Worm (Caenorhabditis elegans) whole organism, L3 larva: ENCODE data around the gene mtx-2.

Experiments used
- R02D3.7 ChIP-seq: fragments of 150-350 bp; optimal IDR thresholded peaks from 2 replicates; lab custom pipeline; 2014; ENCODE audit warnings: missing biosample characterization, missing genetic modification characterization
- ZK546.5 ChIP-seq: sonication (generic microtip); optimal IDR thresholded peaks from 2 replicates; lab custom pipeline; 2017; ENCODE audit warnings: missing biosample characterization, missing genetic modification characterization
- aly-2 ChIP-seq: fragments of 150-350 bp; optimal IDR thresholded peaks from 2 replicates; lab custom pipeline; 2014; ENCODE audit warnings: missing biosample characterization, missing genetic modification characterization
- ama-1 ChIP-seq: fragments of 150-350 bp; optimal IDR thresholded peaks from 2 replicates; lab custom pipeline; 2018
- ceh-82 ChIP-seq: fragments of 150-350 bp; optimal IDR thresholded peaks from 2 replicates; lab custom pipeline; 2014; ENCODE audit warnings: missing biosample characterization, missing genetic modification characterization
- daf-12 ChIP-seq: fragments of 150-350 bp; optimal IDR thresholded peaks from 2 replicates; lab custom pipeline; 2014; ENCODE audit warnings: missing biosample characterization, missing genetic modification reagents, missing genetic modification characterization
- egl-5 ChIP-seq: fragments of 150-350 bp; optimal IDR thresholded peaks from 2 replicates; lab custom pipeline; 2017; ENCODE audit warnings: missing biosample characterization, missing genetic modification reagents, missing genetic modification characterization, inconsistent platforms
- elt-1 ChIP-seq: fragments of 150-350 bp; optimal IDR thresholded peaks from 2 replicates; lab custom pipeline; 2014; ENCODE audit warnings: missing biosample characterization, missing genetic modification characterization
- elt-2 ChIP-seq: sonication (generic microtip); optimal IDR thresholded peaks from 2 replicates; lab custom pipeline; 2016; ENCODE audit warnings: missing genetic modification reagents, mild to moderate bottlenecking, missing genetic modification characterization, missing compliant biosample characterization
- elt-3 ChIP-seq, 3 experiments: fragments of 150-350 bp in 1 of 3; sonication (generic microtip) in 2 of 3; optimal IDR thresholded peaks; 2 replicates in 2 of 3; 4 replicates in 1 of 3; lab custom pipeline; 2014 to 2017; ENCODE audit warnings: missing biosample characterization in 3 of 3, missing genetic modification characterization in 3 of 3
- eor-1 ChIP-seq, 2 experiments: fragments of 150-350 bp; optimal IDR thresholded peaks; 2 replicates each; lab custom pipeline; 2014 to 2018; ENCODE audit warnings: missing biosample characterization in 2 of 2, missing genetic modification characterization in 2 of 2
- fkh-10 ChIP-seq: sonication (generic microtip); optimal IDR thresholded peaks from 2 replicates; lab custom pipeline; 2017; ENCODE audit warnings: missing biosample characterization, missing genetic modification reagents, missing genetic modification characterization
- fkh-2 ChIP-seq: fragments of 150-350 bp; optimal IDR thresholded peaks from 2 replicates; lab custom pipeline; 2014; ENCODE audit warnings: missing biosample characterization, missing genetic modification reagents, missing genetic modification characterization
- fos-1 ChIP-seq: fragments of 150-350 bp; optimal IDR thresholded peaks from 2 replicates; lab custom pipeline; 2014; ENCODE audit warnings: missing biosample characterization, missing genetic modification characterization
- hmg-11 ChIP-seq: sonication (generic microtip); optimal IDR thresholded peaks from 2 replicates; lab custom pipeline; 2016; ENCODE audit warnings: missing genetic modification characterization, missing compliant biosample characterization
- jun-1 ChIP-seq: fragments of 150-350 bp; optimal IDR thresholded peaks from 2 replicates; lab custom pipeline; 2014; ENCODE audit warnings: missing biosample characterization, missing genetic modification reagents, missing genetic modification characterization
- lin-15B ChIP-seq: fragments of 150-350 bp; optimal IDR thresholded peaks from 2 replicates; lab custom pipeline; 2014; ENCODE audit warnings: missing biosample characterization, missing genetic modification characterization
- lin-39 ChIP-seq: fragments of 150-350 bp; optimal IDR thresholded peaks from 2 replicates; lab custom pipeline; 2018; ENCODE audit warnings: missing biosample characterization, missing genetic modification reagents, missing genetic modification characterization
- lsy-12 ChIP-seq: sonication (generic microtip); optimal IDR thresholded peaks from 2 replicates; lab custom pipeline; 2016; ENCODE audit warnings: mild to moderate bottlenecking, missing genetic modification characterization, missing compliant biosample characterization
- mdl-1 ChIP-seq: fragments of 150-350 bp; optimal IDR thresholded peaks from 2 replicates; lab custom pipeline; 2014; ENCODE audit warnings: missing biosample characterization, missing genetic modification characterization
- nfya-1 ChIP-seq: sonication (generic microtip); optimal IDR thresholded peaks from 2 replicates; lab custom pipeline; 2017; ENCODE audit warnings: missing genetic modification characterization, mild to moderate bottlenecking, missing compliant biosample characterization, antibody characterized with exemption, moderate library complexity; ENCODE audit not compliant: insufficient read depth
- nhr-12 ChIP-seq: fragments of 150-350 bp; optimal IDR thresholded peaks from 2 replicates; lab custom pipeline; 2014; ENCODE audit warnings: missing biosample characterization, missing genetic modification characterization
- nhr-23 ChIP-seq: fragments of 150-350 bp; optimal IDR thresholded peaks from 2 replicates; lab custom pipeline; 2014; ENCODE audit warnings: missing biosample characterization, missing genetic modification reagents, missing genetic modification characterization
- nhr-237 ChIP-seq: fragments of 150-350 bp; optimal IDR thresholded peaks from 2 replicates; lab custom pipeline; 2014; ENCODE audit warnings: missing biosample characterization, missing genetic modification characterization
- nhr-25 ChIP-seq: sonication (generic microtip); optimal IDR thresholded peaks from 2 replicates; lab custom pipeline; 2017; ENCODE audit warnings: missing biosample characterization, missing genetic modification characterization
- nhr-28 ChIP-seq: fragments of 150-350 bp; optimal IDR thresholded peaks from 2 replicates; lab custom pipeline; 2014; ENCODE audit warnings: missing biosample characterization, missing genetic modification characterization
- nhr-43 ChIP-seq: sonication (generic microtip); optimal IDR thresholded peaks from 2 replicates; lab custom pipeline; 2016; ENCODE audit warnings: mild to moderate bottlenecking, missing genetic modification characterization, missing compliant biosample characterization; ENCODE audit not compliant: poor library complexity, severe bottlenecking
- nhr-77 ChIP-seq: fragments of 150-350 bp; optimal IDR thresholded peaks from 2 replicates; lab custom pipeline; 2014; ENCODE audit warnings: missing biosample characterization, missing genetic modification characterization
- pha-4 ChIP-seq: fragments of 150-350 bp; optimal IDR thresholded peaks from 2 replicates; lab custom pipeline; 2014; ENCODE audit warnings: missing biosample characterization, missing genetic modification reagents, missing genetic modification characterization
- snpc-4 ChIP-seq: fragments of 150-350 bp; optimal IDR thresholded peaks from 2 replicates; lab custom pipeline; 2014; ENCODE audit warnings: missing biosample characterization, missing genetic modification characterization
- tbx-2 ChIP-seq: sonication (generic microtip); optimal IDR thresholded peaks from 2 replicates; lab custom pipeline; 2016; ENCODE audit warnings: mild to moderate bottlenecking, missing genetic modification characterization, missing compliant biosample characterization
- unc-62 ChIP-seq: fragments of 150-350 bp; sonication (generic microtip); optimal IDR thresholded peaks from 4 replicates; lab custom pipeline; 2014; ENCODE audit warnings: missing biosample characterization, missing genetic modification reagents, missing genetic modification characterization
- zag-1 ChIP-seq: fragments of 150-350 bp; optimal IDR thresholded peaks from 2 replicates; lab custom pipeline; 2014; ENCODE audit warnings: missing biosample characterization, missing genetic modification characterization
- ztf-11 ChIP-seq: fragments of 150-350 bp; optimal IDR thresholded peaks from 2 replicates; lab custom pipeline; 2014; ENCODE audit warnings: missing biosample characterization, missing genetic modification characterization
- ztf-4 ChIP-seq: fragments of 150-350 bp; optimal IDR thresholded peaks from 2 replicates; lab custom pipeline; 2014; ENCODE audit warnings: missing biosample characterization, missing genetic modification characterization

mtx-2 gene

ce11 chrIII:7772901-7773300, 9.5 kb upstream of the mtx-2 start, which contains the start of the genes ZK686.6 and ZK686.1:
TSS of gene ZK686.6 (minus strand) at chrIII:7773001.
TSS of gene ZK686.1 (plus strand) at chrIII:7773134.
- TF ChIP-seq nhr-77 (tag; lab: Kevin White, UChicago): no peak
- TF ChIP-seq aly-2 (tag; lab: Kevin White, UChicago): no peak
- TF ChIP-seq lsy-12 (tag; lab: Kevin White, UChicago): no peak
- TF ChIP-seq snpc-4 (tag; lab: Kevin White, UChicago): no peak
- no peak for TF ChIP-seq mdl-1
- TF ChIP-seq daf-12 (tag; lab: Kevin White, UChicago): no peak
- TF ChIP-seq ZK546.5 (tag; lab: Kevin White, UChicago): no peak
- TF ChIP-seq nhr-25 (tag; lab: Kevin White, UChicago): no peak
- TF ChIP-seq eor-1 (tag; optimal IDR thresholded peaks at IDR 0.05; lab: Kevin White, UChicago): no peak
- TF ChIP-seq zag-1 (tag; lab: Kevin White, UChicago): no peak
- TF ChIP-seq nhr-28 (tag; lab: Kevin White, UChicago): no peak
- TF ChIP-seq elt-1: no peak
- TF ChIP-seq ceh-82: no peak
- TF ChIP-seq hmg-11 (tag; lab: Kevin White, UChicago): no peak

ce11 chrIII:7770986-7771385, 7.6 kb upstream of the mtx-2 start:
- TF ChIP-seq R02D3.7 (peak; percentile 37), elt-2 (tag; lab: Kevin White, UChicago) (peak; percentile 26), nhr-25 (tag; lab: Kevin White, UChicago) (peak; percentile 8), snpc-4 (tag; lab: Kevin White, UChicago) (peak; percentile 20), lin-15B (tag; lab: Kevin White, UChicago) (peak; percentile 70), pha-4 (tag; lab: Kevin White, UChicago) (peak; percentile 37), lsy-12 (tag; lab: Kevin White, UChicago) (peak; percentile 50), hmg-11 (tag; lab: Kevin White, UChicago) (peak; percentile 42), nhr-23 (tag; lab: Kevin White, UChicago) (peak; percentile 23), nfya-1 (peak; percentile 61)

- TF ChIP-seq tbx-2 (tag; lab: Kevin White, UChicago) (no peak), hmg-11 (tag; lab: Kevin White, UChicago) (peak; percentile 7), lin-15B (tag; lab: Kevin White, UChicago) (peak; percentile 30), nhr-28 (tag; lab: Kevin White, UChicago) (no peak), eor-1 (tag; optimal IDR thresholded peaks at IDR 0.05; lab: Kevin White, UChicago) (no peak), pha-4 (tag; lab: Kevin White, UChicago) (peak; percentile 26), zag-1 (tag; lab: Kevin White, UChicago) (no peak), nhr-77 (tag; lab: Kevin White, UChicago) (no peak), fkh-2 (tag; lab: Kevin White, UChicago) (no peak), daf-12 (tag; lab: Kevin White, UChicago) (no peak), fkh-10 (no peak), unc-62 (GFP tag; lab: Kevin White, UChicago) (no peak), elt-3 (tag; optimal IDR thresholded peaks at IDR 0.05; lab: Kevin White, UChicago) (no peak), nhr-43 (no peak), nhr-12 (tag; lab: Kevin White, UChicago) (no peak), jun-1 (tag; lab: Kevin White, UChicago) (no peak), egl-5 (tag; lab: Kevin White, UChicago) (no peak), nfya-1 (peak; percentile 74), lin-39 (peak; percentile 27)
Measured at ce11 chrIII:7769965-7770364, 6.6 kb upstream of the mtx-2 start, which contains the start of gene snu-23. TSS of gene snu-23 (minus strand) at chrIII:7770120.

ce11 chrIII:7768963-7769362, 5.6 kb upstream of the mtx-2 start, which contains the start of gene ZK686.3:
TSS of gene ZK686.3 (minus strand) at chrIII:7769063.
- TF ChIP-seq ztf-11 (tag; lab: Kevin White, UChicago) (no peak), ama-1 (lab: Kevin White, UChicago) (peak; percentile 38), nhr-23 (tag; lab: Kevin White, UChicago) (no peak), nhr-237 (tag; lab: Kevin White, UChicago) (no peak), pha-4 (tag; lab: Kevin White, UChicago) (no peak), daf-12 (tag; lab: Kevin White, UChicago) (no peak), ztf-4 (tag; lab: Kevin White, UChicago) (no peak), fos-1 (no peak), hmg-11 (tag; lab: Kevin White, UChicago) (no peak)
